Worm (Caenorhabditis elegans): ENCODE measurements around the gene unc-8.
A peak's percentile ranks its signal among the peaks of the same experiment; 100 is the strongest.

unc-8 gene

ce11 chrIV:7196853-7197252 lies at the start of gene unc-8:
unc-8 (plus strand) TSS chrIV:7197153.
- TF ChIP-seq mel-28 (tag; optimal IDR thresholded peaks at IDR 0.05; ENCODE audit: borderline replicate concordance) = no peak
- TF ChIP-seq ztf-6 (GFP tag; IDR thresholded peaks at IDR 0.05) = no peak
- TF ChIP-seq ceh-91 (GFP tag; IDR thresholded peaks at IDR 0.05) = no peak
- no peak for TF ChIP-seq nfya-2 (GFP tag; IDR thresholded peaks at IDR 0.05)
- no peak for TF ChIP-seq hmg-1.2 (GFP tag; IDR thresholded peaks at IDR 0.05)
- no peak for TF ChIP-seq bed-1 (GFP tag; IDR thresholded peaks at IDR 0.05)
- TF ChIP-seq lin-26 (GFP tag; IDR thresholded peaks at IDR 0.05) = no peak
- no peak for TF ChIP-seq nfya-1 (tag; optimal IDR thresholded peaks at IDR 0.05; ENCODE audit: borderline replicate concordance, insufficient read depth)
- no peak for TF ChIP-seq dpff-1 (tag; optimal IDR thresholded peaks at IDR 0.05)
- TF ChIP-seq hrde-1 (tag; optimal IDR thresholded peaks at IDR 0.05; ENCODE audit: borderline replicate concordance) = no peak
- no peak for TF ChIP-seq hlh-12 (tag; optimal IDR thresholded peaks at IDR 0.05)
- TF ChIP-seq hlh-26 (GFP tag; conservative IDR thresholded peaks at IDR 0.05) = no peak
- TF ChIP-seq nhr-90 (tag; optimal IDR thresholded peaks at IDR 0.05) = no peak
- no peak for TF ChIP-seq dpl-1 (GFP tag; optimal IDR thresholded peaks at IDR 0.05)
- TF ChIP-seq F10E7.11 (tag; optimal IDR thresholded peaks at IDR 0.05) = no peak

- TF ChIP-seq B0336.3 (GFP tag; IDR thresholded peaks at IDR 0.05) (no peak), attf-5 (GFP tag; optimal IDR thresholded peaks at IDR 0.05) (no peak), B0019.2 (GFP tag; conservative IDR thresholded peaks at IDR 0.05) (no peak), F10E7.11 (tag; optimal IDR thresholded peaks at IDR 0.05) (no peak), unc-130 (GFP tag; optimal IDR thresholded peaks at IDR 0.05) (no peak), nhr-90 (tag; optimal IDR thresholded peaks at IDR 0.05) (no peak), rcor-1 (GFP tag; IDR thresholded peaks at IDR 0.05) (no peak), F57A8.1 (GFP tag; optimal IDR thresholded peaks at IDR 0.05) (no peak), ama-1 (optimal IDR thresholded peaks at IDR 0.05) (no peak), ama-1 (GFP tag; optimal IDR thresholded peaks at IDR 0.05) (no peak), mel-28 (tag; optimal IDR thresholded peaks at IDR 0.05; ENCODE audit: borderline replicate concordance) (no peak), lin-40 (tag; optimal IDR thresholded peaks at IDR 0.05) (no peak), pha-4 (tag; optimal IDR thresholded peaks at IDR 0.05) (peak; percentile 68), tbx-9 (tag; optimal IDR thresholded peaks at IDR 0.05; ENCODE audit: borderline replicate concordance) (no peak), nhr-80 (tag; optimal IDR thresholded peaks at IDR 0.05) (peak; percentile 24), efl-1 (GFP tag; optimal IDR thresholded peaks at IDR 0.05) (no peak), nhr-179 (tag; optimal IDR thresholded peaks at IDR 0.05) (no peak), lsl-1 (GFP tag; optimal IDR thresholded peaks at IDR 0.05) (no peak), repo-1 (tag; optimal IDR thresholded peaks at IDR 0.05) (no peak), aptf-2 (GFP tag; conservative IDR thresholded peaks at IDR 0.05) (no peak), lin-26 (GFP tag; IDR thresholded peaks at IDR 0.05) (no peak), cebp-1 (GFP tag; IDR thresholded peaks at IDR 0.05) (no peak), cebp-1 (tag; optimal IDR thresholded peaks at IDR 0.05) (peak; percentile 26), ceh-79 (tag; optimal IDR thresholded peaks at IDR 0.05) (no peak), lag-1 (GFP tag; IDR thresholded peaks at IDR 0.05) (no peak), Y53G8AR.9 (GFP tag; conservative IDR thresholded peaks at IDR 0.05) (no peak), let-526 (GFP tag; IDR thresholded peaks at IDR 0.05) (no peak), B0261.1 (tag; optimal IDR thresholded peaks at IDR 0.05) (no peak), lin-54 (GFP tag; optimal IDR thresholded peaks at IDR 0.05) (no peak), hmg-1.2 (GFP tag; IDR thresholded peaks at IDR 0.05) (peak; percentile 50; the same call in 1 of the 2 replicates), K11D2.4 (GFP tag; IDR thresholded peaks at IDR 0.05) (no peak), hrde-1 (tag; optimal IDR thresholded peaks at IDR 0.05; ENCODE audit: borderline replicate concordance) (no peak), egl-18 (GFP tag; IDR thresholded peaks at IDR 0.05) (no peak), ZK185.1 (tag; optimal IDR thresholded peaks at IDR 0.05; ENCODE audit: poor library complexity, severe bottlenecking) (peak; percentile 2), madf-10 (tag; optimal IDR thresholded peaks at IDR 0.05) (no peak)
Observed at ce11 chrIV:7147722-7148121, 49.2 kb upstream of the unc-8 start.
